Worm (Caenorhabditis elegans): Measurements from ENCODE around the gene F55A11.11.
A peak's percentile ranks its signal among the peaks of the same experiment; 100 is the strongest.

Gene F55A11.11

DNA sequence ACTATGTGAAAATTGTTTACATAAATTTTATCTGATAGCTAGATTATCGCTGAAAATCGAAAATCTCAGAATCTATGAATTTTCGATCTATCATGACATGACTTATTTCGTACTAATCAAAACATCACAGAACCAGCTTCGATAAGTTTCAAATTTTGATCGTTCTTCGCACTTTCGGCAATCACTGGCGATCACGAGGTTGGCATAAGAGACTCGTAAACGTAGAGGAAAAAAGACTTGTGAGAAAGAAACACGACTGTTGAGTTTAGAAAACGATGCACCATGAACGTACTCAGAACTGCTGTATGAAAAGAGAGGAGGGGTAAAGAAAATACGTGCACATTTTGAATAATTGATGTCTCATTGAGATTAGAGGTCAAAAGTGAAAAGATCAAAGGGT lies 41.0 kb downstream of the F55A11.11 start (continued):
- TF ChIP-seq nhr-28 (tag; optimal IDR thresholded peaks at IDR 0.05) (peak; percentile 95), snpc-1.2 (GFP tag; IDR thresholded peaks at IDR 0.05) (no peak), R02D3.7 (tag; optimal IDR thresholded peaks at IDR 0.05) (no peak), nhr-76 (tag; optimal IDR thresholded peaks at IDR 0.05) (no peak), lir-3 (tag; optimal IDR thresholded peaks at IDR 0.05) (no peak), hif-1 (tag; optimal IDR thresholded peaks at IDR 0.05) (peak; percentile 77 to 98), ceh-62 (tag; optimal IDR thresholded peaks at IDR 0.05) (no peak), zfp-2 (tag; optimal IDR thresholded peaks at IDR 0.05) (no peak), php-3 (GFP tag; IDR thresholded peaks at IDR 0.05) (peak; percentile 91), lim-7 (GFP tag; IDR thresholded peaks at IDR 0.05) (no peak), dmd-8 (GFP tag; IDR thresholded peaks at IDR 0.05) (no peak), dmd-9 (GFP tag; IDR thresholded peaks at IDR 0.05) (no peak), Y48G9A.11 (GFP tag; IDR thresholded peaks at IDR 0.05) (no peak), mes-2 (tag; optimal IDR thresholded peaks at IDR 0.05; ENCODE audit: poor library complexity, severe bottlenecking) (peak; percentile 52), ZK546.5 (tag; optimal IDR thresholded peaks at IDR 0.05) (no peak), nhr-42 (GFP tag; IDR thresholded peaks at IDR 0.05) (peak; percentile 60; the same call in 1 of the 2 replicates), fkh-10 (GFP tag; optimal IDR thresholded peaks at IDR 0.05) (no peak), ZK337.2 (GFP tag; IDR thresholded peaks at IDR 0.05) (no peak), nhr-237 (tag; optimal IDR thresholded peaks at IDR 0.05) (no peak), pqm-1 (tag; optimal IDR thresholded peaks at IDR 0.05) (peak; percentile 68), gei-8 (GFP tag; optimal IDR thresholded peaks at IDR 0.05) (no peak), daf-16 (GFP tag; optimal IDR thresholded peaks at IDR 0.05) (peak in 1 of 2 experiments; percentile 52), daf-16 (tag; optimal IDR thresholded peaks at IDR 0.05) (peak; percentile 89), nhr-111 (GFP tag; optimal IDR thresholded peaks at IDR 0.05) (no peak), F10B5.3 (tag; optimal IDR thresholded peaks at IDR 0.05) (no peak), ctbp-1 (GFP tag; IDR thresholded peaks at IDR 0.05) (no peak), mxl-2 (GFP tag; conservative IDR thresholded peaks at IDR 0.05) (no peak), duxl-1 (tag; optimal IDR thresholded peaks at IDR 0.05; ENCODE audit: poor library complexity) (no peak), arid-1 (GFP tag; conservative IDR thresholded peaks at IDR 0.05) (no peak), cey-2 (tag; optimal IDR thresholded peaks at IDR 0.05; ENCODE audit: borderline replicate concordance, insufficient read depth) (peak; percentile 30), sdz-12 (GFP tag; optimal IDR thresholded peaks at IDR 0.05) (no peak), hlh-11 (tag; optimal IDR thresholded peaks at IDR 0.05) (peak; percentile 96), ceh-20 (GFP tag; IDR thresholded peaks at IDR 0.05) (peak; percentile 63; the same call in 1 of the 2 replicates), Y75B8A.6 (GFP tag; IDR thresholded peaks at IDR 0.05) (0 out of 2 replicates have a peak, but pooled peaks have one; percentile 66), hmg-1.1 (GFP tag; IDR thresholded peaks at IDR 0.05) (peak; percentile 43), lsy-2 (tag; optimal IDR thresholded peaks at IDR 0.05) (peak in 1 of 2 experiments; percentile 76), F37D6.2 (tag; optimal IDR thresholded peaks at IDR 0.05) (no peak), lin-29 (GFP tag; IDR thresholded peaks at IDR 0.05) (no peak), dpl-1 (GFP tag; optimal IDR thresholded peaks at IDR 0.05) (peak; percentile 35), unc-39 (tag; optimal IDR thresholded peaks at IDR 0.05) (no peak), lin-13 (GFP tag; optimal IDR thresholded peaks at IDR 0.05) (peak; percentile 28), lin-38 (GFP tag; IDR thresholded peaks at IDR 0.05) (peak; percentile 19; the same call in 1 of the 2 replicates), F49E8.2 (tag; optimal IDR thresholded peaks at IDR 0.05; ENCODE audit: borderline replicate concordance) (no peak), nhr-10 (tag; optimal IDR thresholded peaks at IDR 0.05) (peak; percentile 98), nhr-25 (tag; optimal IDR thresholded peaks at IDR 0.05; ENCODE audit: borderline replicate concordance, insufficient read depth) (no peak), mdt-29 (GFP tag; IDR thresholded peaks at IDR 0.05) (peak; percentile 90), T20F7.1 (GFP tag; optimal IDR thresholded peaks at IDR 0.05) (peak; percentile 14), egl-43 (GFP tag; IDR thresholded peaks at IDR 0.05) (no peak), mep-1 (tag; optimal IDR thresholded peaks at IDR 0.05) (peak; percentile 79), mxl-3 (GFP tag; optimal IDR thresholded peaks at IDR 0.05) (peak; percentile 42), fos-1 (tag; optimal IDR thresholded peaks at IDR 0.05) (no peak)
